Worm (Caenorhabditis elegans) whole organism, young adult: ENCODE results near the gene F41G3.5.

Experiments
- F52B5.7 ChIP-seq: sonication (generic microtip); optimal IDR thresholded peaks from 2 replicates; lab custom pipeline; 2016; ENCODE audit warnings: mild to moderate bottlenecking, missing genetic modification characterization, missing compliant biosample characterization
- Y53G8AR.9 ChIP-seq: fragments of 200-800 bp; sonication (Bioruptor generic); conservative IDR thresholded peaks from 2 replicates; pipeline ENCODE4 v1.3.6; 2022; ENCODE audit warnings: missing genetic modification reagents, missing genetic modification characterization, missing compliant biosample characterization
- aptf-2 ChIP-seq: fragments of 200-800 bp; sonication (Bioruptor generic); conservative IDR thresholded peaks from 2 replicates; pipeline ENCODE4 v1.3.6; 2022; ENCODE audit warnings: missing genetic modification reagents, missing genetic modification characterization, missing compliant biosample characterization
- attf-5 ChIP-seq: fragments of 200-800 bp; sonication (Bioruptor generic); optimal IDR thresholded peaks from 2 replicates; lab custom pipeline; 2018; ENCODE audit warnings: mild to moderate bottlenecking, missing genetic modification characterization, missing compliant biosample characterization
- ceh-27 ChIP-seq: fragments of 200-800 bp; sonication (Bioruptor generic); optimal IDR thresholded peaks from 2 replicates; lab custom pipeline; 2018; ENCODE audit warnings: mild to moderate bottlenecking, missing genetic modification characterization, moderate library complexity, missing compliant biosample characterization
- ceh-58 ChIP-seq: fragments of 200-800 bp; sonication (Bioruptor generic); IDR thresholded peaks from 2 replicates; pipeline ENCODE4 v1.3.6; 2022; ENCODE audit warnings: missing genetic modification characterization, missing compliant biosample characterization
- dox-1 ChIP-seq: fragments of 200-800 bp; sonication (Bioruptor generic); IDR thresholded peaks from 2 replicates; pipeline ENCODE4 v1.3.6; 2022; ENCODE audit warnings: missing genetic modification reagents, missing genetic modification characterization, missing compliant biosample characterization
- gei-17 ChIP-seq: fragments of 200-800 bp; sonication (Bioruptor generic); optimal IDR thresholded peaks from 2 replicates; lab custom pipeline; 2018; ENCODE audit warnings: mild to moderate bottlenecking, missing genetic modification characterization, missing compliant biosample characterization
- hrde-1 ChIP-seq: sonication (generic microtip); optimal IDR thresholded peaks from 2 replicates; lab custom pipeline; 2016; ENCODE audit warnings: missing genetic modification characterization, mild to moderate bottlenecking, missing compliant biosample characterization, moderate library complexity, missing genotype, missing genetic modification reagents, borderline replicate concordance
- nfya-1 ChIP-seq: sonication (generic microtip); optimal IDR thresholded peaks from 2 replicates; lab custom pipeline; 2017; ENCODE audit warnings: antibody characterized with exemption, missing compliant biosample characterization, missing genetic modification characterization, borderline replicate concordance; ENCODE audit not compliant: insufficient read depth
- tbp1 ChIP-seq: fragments of 200-800 bp; sonication (Bioruptor generic); optimal IDR thresholded peaks from 2 replicates; lab custom pipeline; 2018; ENCODE audit warnings: mild to moderate bottlenecking, missing genetic modification characterization, missing compliant biosample characterization
- ztf-22 ChIP-seq: fragments of 200-800 bp; sonication (Bioruptor generic); optimal IDR thresholded peaks from 2 replicates; lab custom pipeline; 2018; ENCODE audit warnings: mild to moderate bottlenecking, missing genetic modification characterization, moderate library complexity, missing compliant biosample characterization

DNA sequence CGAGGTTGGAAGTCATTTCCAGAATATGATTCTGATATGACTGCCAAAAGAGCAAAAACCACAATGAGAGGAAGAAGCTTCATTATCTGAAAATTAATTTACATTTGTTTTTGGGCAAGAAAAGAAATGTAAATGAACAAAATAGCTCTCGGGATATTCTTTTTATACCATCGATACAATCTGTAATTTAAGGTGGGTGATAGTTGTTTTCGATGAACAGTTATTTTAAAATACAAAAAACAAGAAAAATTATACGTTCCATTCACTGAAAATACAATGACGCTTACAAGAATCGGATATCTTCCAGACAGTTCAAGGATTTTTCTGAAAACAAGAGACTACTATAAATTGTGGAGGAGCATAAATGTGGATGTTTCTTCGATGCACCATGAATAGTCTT is 1.9 kb upstream of the F41G3.5 start, which contains the start of gene ins-15:
- TF ChIP-seq ceh-27 (GFP tag; lab: Kevin White, UChicago), result no peak
- TF ChIP-seq ztf-22 (GFP tag; lab: Kevin White, UChicago), result no peak
- TF ChIP-seq nfya-1 (tag; lab: Kevin White, UChicago), result no peak
- TF ChIP-seq ceh-58 (GFP tag; lab: Robert Waterston, UW), result no peak
- TF ChIP-seq hrde-1, result no peak
- no peak for TF ChIP-seq attf-5 (GFP tag; lab: Kevin White, UChicago)
- no peak for TF ChIP-seq gei-17 (GFP tag; lab: Kevin White, UChicago)
- TF ChIP-seq Y53G8AR.9 (GFP tag; lab: Robert Waterston, UW), result no peak
- no peak for TF ChIP-seq F52B5.7 (tag; lab: Kevin White, UChicago)
- TF ChIP-seq tbp1, result no peak
- no peak for TF ChIP-seq aptf-2
- no peak for TF ChIP-seq dox-1 (GFP tag; lab: Robert Waterston, UW)
